Fruit fly (Drosophila melanogaster) whole organism, embryonic: ENCODE measurements around the gene CG34244.
A peak's percentile ranks its signal among the peaks of the same experiment; 100 is the strongest.

ENCODE experiments used
- Bgb ChIP-seq: fragments of 200-800 bp; sonication (Bioruptor generic); IDR thresholded peaks from 2 replicates; pipeline ENCODE4 v1.3.6; 2022; ENCODE audit warnings: missing biosample characterization, missing genetic modification characterization; ENCODE audit not compliant: partially characterized antibody
- C15 ChIP-seq: fragments of 200-800 bp; sonication (Bioruptor generic); IDR thresholded peaks from 3 replicates; pipeline ENCODE4 v1.3.6; 2022; ENCODE audit warnings: missing biosample characterization, missing genetic modification characterization
- CG11504 ChIP-seq: fragments of 200-800 bp; sonication (Bioruptor generic); optimal IDR thresholded peaks from 3 replicates; lab custom pipeline; 2019; ENCODE audit warnings: missing biosample characterization, mild to moderate bottlenecking, missing genetic modification characterization, moderate library complexity
- CG13296 ChIP-seq: fragments of 200-800 bp; sonication (Bioruptor generic); optimal IDR thresholded peaks from 3 replicates; lab custom pipeline; 2018; ENCODE audit warnings: missing biosample characterization, mild to moderate bottlenecking, missing genetic modification characterization
- CG13894 ChIP-seq: fragments of 200-800 bp; sonication (Bioruptor generic); optimal IDR thresholded peaks from 3 replicates; lab custom pipeline; 2018; ENCODE audit warnings: missing biosample characterization, mild to moderate bottlenecking, missing genetic modification characterization, moderate library complexity
- CG18599 ChIP-seq: fragments of 200-800 bp; sonication (Bioruptor generic); optimal IDR thresholded peaks from 3 replicates; lab custom pipeline; 2017; ENCODE audit warnings: missing biosample characterization, missing genetic modification characterization, mild to moderate bottlenecking, moderate library complexity, missing genetic modification reagents
- CG18619 ChIP-seq: fragments of 200-800 bp; sonication (Bioruptor generic); optimal IDR thresholded peaks from 3 replicates; lab custom pipeline; 2017; ENCODE audit warnings: missing biosample characterization, mild to moderate bottlenecking, missing genetic modification characterization
- CG31441 ChIP-seq: fragments of 200-800 bp; sonication (Bioruptor generic); IDR thresholded peaks from 2 replicates; pipeline ENCODE4 v1.3.6; 2022; ENCODE audit warnings: missing biosample characterization, missing genetic modification characterization
- CG3407 ChIP-seq: fragments of 200-800 bp; sonication (Bioruptor generic); optimal IDR thresholded peaks from 2 replicates; lab custom pipeline; 2018; ENCODE audit warnings: missing biosample characterization, mild to moderate bottlenecking, missing genetic modification characterization
- CG34224 ChIP-seq: fragments of 200-800 bp; sonication (Bioruptor generic); IDR thresholded peaks from 3 replicates; pipeline ENCODE4 v1.3.6; 2022; ENCODE audit warnings: missing biosample characterization, missing genetic modification characterization; ENCODE audit not compliant: partially characterized antibody
- CG34376 ChIP-seq: fragments of 200-800 bp; sonication (Bioruptor generic); optimal IDR thresholded peaks from 2 replicates; lab custom pipeline; 2018; ENCODE audit warnings: missing biosample characterization, mild to moderate bottlenecking, missing genetic modification characterization
- CG5245 ChIP-seq: fragments of 200-800 bp; sonication (Bioruptor generic); optimal IDR thresholded peaks from 3 replicates; lab custom pipeline; 2016; ENCODE audit warnings: missing biosample characterization, missing genetic modification characterization
- CG6813 ChIP-seq: fragments of 200-800 bp; sonication (Bioruptor generic); optimal IDR thresholded peaks from 2 replicates; lab custom pipeline; 2017; ENCODE audit warnings: missing biosample characterization, missing genetic modification characterization, mild to moderate bottlenecking, moderate library complexity, missing genetic modification reagents
- CG8388 ChIP-seq: fragments of 200-800 bp; sonication (Bioruptor generic); optimal IDR thresholded peaks from 2 replicates; lab custom pipeline; 2019; ENCODE audit warnings: missing biosample characterization, mild to moderate bottlenecking, missing genetic modification characterization, moderate library complexity
- CG9727 ChIP-seq: fragments of 200-800 bp; sonication (Bioruptor generic); optimal IDR thresholded peaks from 3 replicates; lab custom pipeline; 2017; ENCODE audit warnings: missing biosample characterization, mild to moderate bottlenecking, missing genetic modification characterization
- CG9932 ChIP-seq: fragments of 200-800 bp; sonication (Bioruptor generic); IDR thresholded peaks from 2 replicates; pipeline ENCODE4 v1.3.6; 2022; ENCODE audit warnings: missing biosample characterization, missing genetic modification characterization
- CoRest ChIP-seq: fragments of 200-800 bp; sonication (Bioruptor generic); optimal IDR thresholded peaks from 3 replicates; lab custom pipeline; 2018; ENCODE audit warnings: missing biosample characterization, mild to moderate bottlenecking, missing genetic modification characterization, moderate library complexity
- D ChIP-seq, 2 experiments: fragments of 200-800 bp in 1 of 2; fragments of >200 bp in 1 of 2; sonication (Bioruptor generic) in 1 of 2; optimal IDR thresholded peaks; 2 replicates in 1 of 2; 3 replicates in 1 of 2; lab custom pipeline; 2017; ENCODE audit warnings: mild to moderate bottlenecking in 1 of 2, missing biosample characterization in 1 of 2, missing genetic modification characterization in 1 of 2, missing genetic modification reagents in 1 of 2
- Fer3 ChIP-seq: fragments of 200-800 bp; sonication (Bioruptor generic); optimal IDR thresholded peaks from 2 replicates; lab custom pipeline; 2018; ENCODE audit warnings: missing biosample characterization, mild to moderate bottlenecking, missing genetic modification characterization, moderate library complexity
- MTF-1 ChIP-seq: fragments of 200-800 bp; sonication (Bioruptor generic); optimal IDR thresholded peaks from 2 replicates; lab custom pipeline; 2018; ENCODE audit warnings: missing biosample characterization, mild to moderate bottlenecking, missing genetic modification characterization, borderline replicate concordance
- Meics ChIP-seq: fragments of 200-800 bp; sonication (Bioruptor generic); optimal IDR thresholded peaks from 2 replicates; lab custom pipeline; 2017; ENCODE audit warnings: missing biosample characterization, mild to moderate bottlenecking, missing genetic modification characterization
- Optix ChIP-seq: fragments of 200-800 bp; sonication (Bioruptor generic); IDR thresholded peaks from 3 replicates; pipeline ENCODE4 v1.3.6; 2022; ENCODE audit warnings: missing biosample characterization, missing genetic modification characterization
- Ptx1 ChIP-seq: fragments of 200-800 bp; sonication (Bioruptor generic); IDR thresholded peaks from 2 replicates; pipeline ENCODE4 v1.3.6; 2022; ENCODE audit warnings: missing biosample characterization, missing genetic modification characterization
- Sox100B ChIP-seq: fragments of 200-800 bp; sonication (Bioruptor generic); optimal IDR thresholded peaks from 3 replicates; lab custom pipeline; 2018; ENCODE audit warnings: missing biosample characterization, mild to moderate bottlenecking, missing genetic modification characterization
- Xrp1 ChIP-seq: fragments of 200-800 bp; sonication (Bioruptor generic); IDR thresholded peaks from 2 replicates; pipeline ENCODE4 v1.3.6; 2022; ENCODE audit warnings: missing biosample characterization, missing genetic modification characterization
- abd-A ChIP-seq: fragments of 200-800 bp; sonication (Bioruptor generic); optimal IDR thresholded peaks from 3 replicates; lab custom pipeline; 2019; ENCODE audit warnings: missing biosample characterization, mild to moderate bottlenecking, missing genetic modification characterization, moderate library complexity
- az2 ChIP-seq: fragments of 200-800 bp; sonication (Bioruptor generic); optimal IDR thresholded peaks from 3 replicates; lab custom pipeline; 2016; ENCODE audit warnings: missing biosample characterization, missing genetic modification characterization
- cad ChIP-seq: fragments of >200 bp; optimal IDR thresholded peaks from 2 replicates; lab custom pipeline; 2017; ENCODE audit warnings: missing biosample characterization, missing genetic modification characterization
- dpn ChIP-seq, 2 experiments: fragments of 200-800 bp; sonication (Bioruptor generic); optimal IDR thresholded peaks; 3 replicates each; lab custom pipeline; 2016; ENCODE audit warnings: missing biosample characterization in 2 of 2, missing genetic modification characterization in 2 of 2
- dysf ChIP-seq: fragments of 200-800 bp; sonication (Bioruptor generic); IDR thresholded peaks from 3 replicates; pipeline ENCODE4 v1.3.6; 2022; ENCODE audit warnings: missing biosample characterization, missing genetic modification characterization
- gcm ChIP-seq: fragments of 200-800 bp; sonication (Bioruptor generic); optimal IDR thresholded peaks from 2 replicates; lab custom pipeline; 2019; ENCODE audit warnings: missing biosample characterization, mild to moderate bottlenecking, missing genetic modification characterization, moderate library complexity
- grau ChIP-seq: fragments of 200-800 bp; optimal IDR thresholded peaks from 3 replicates; lab custom pipeline; 2019; ENCODE audit warnings: missing biosample characterization, mild to moderate bottlenecking, missing genetic modification characterization, moderate library complexity
- her ChIP-seq: fragments of 200-800 bp; sonication (Bioruptor generic); optimal IDR thresholded peaks from 2 replicates; lab custom pipeline; 2016; ENCODE audit warnings: missing biosample characterization, missing genetic modification characterization
- ind ChIP-seq: fragments of 200-800 bp; sonication (Bioruptor generic); optimal IDR thresholded peaks from 3 replicates; lab custom pipeline; 2016; ENCODE audit warnings: missing biosample characterization, missing genetic modification characterization
- nom ChIP-seq: fragments of 200-800 bp; sonication (Bioruptor generic); optimal IDR thresholded peaks from 2 replicates; lab custom pipeline; 2017; ENCODE audit warnings: missing biosample characterization, missing genetic modification characterization, mild to moderate bottlenecking, moderate library complexity, missing genetic modification reagents
- sd ChIP-seq: fragments of 200-800 bp; sonication (Bioruptor generic); optimal IDR thresholded peaks from 3 replicates; lab custom pipeline; 2018; ENCODE audit warnings: missing biosample characterization, mild to moderate bottlenecking, missing genetic modification characterization, moderate library complexity
- sens ChIP-seq: fragments of 200-800 bp; sonication (Bioruptor generic); peaks from one replicate; lab custom pipeline; 2016; ENCODE audit warnings: missing biosample characterization, missing genetic modification characterization
- ssp ChIP-seq: fragments of 200-800 bp; sonication (Bioruptor generic); IDR thresholded peaks from 2 replicates; pipeline ENCODE4 v1.3.6; 2022; ENCODE audit warnings: missing biosample characterization, missing genetic modification characterization
- tin ChIP-seq: fragments of 200-800 bp; sonication (Bioruptor generic); optimal IDR thresholded peaks from 3 replicates; lab custom pipeline; 2016; ENCODE audit warnings: missing biosample characterization, missing genetic modification characterization
- wek ChIP-seq: fragments of 200-800 bp; sonication (Bioruptor generic); optimal IDR thresholded peaks from 3 replicates; lab custom pipeline; 2018; ENCODE audit warnings: missing biosample characterization, mild to moderate bottlenecking, missing genetic modification characterization, moderate library complexity

Gene CG34244

DNA sequence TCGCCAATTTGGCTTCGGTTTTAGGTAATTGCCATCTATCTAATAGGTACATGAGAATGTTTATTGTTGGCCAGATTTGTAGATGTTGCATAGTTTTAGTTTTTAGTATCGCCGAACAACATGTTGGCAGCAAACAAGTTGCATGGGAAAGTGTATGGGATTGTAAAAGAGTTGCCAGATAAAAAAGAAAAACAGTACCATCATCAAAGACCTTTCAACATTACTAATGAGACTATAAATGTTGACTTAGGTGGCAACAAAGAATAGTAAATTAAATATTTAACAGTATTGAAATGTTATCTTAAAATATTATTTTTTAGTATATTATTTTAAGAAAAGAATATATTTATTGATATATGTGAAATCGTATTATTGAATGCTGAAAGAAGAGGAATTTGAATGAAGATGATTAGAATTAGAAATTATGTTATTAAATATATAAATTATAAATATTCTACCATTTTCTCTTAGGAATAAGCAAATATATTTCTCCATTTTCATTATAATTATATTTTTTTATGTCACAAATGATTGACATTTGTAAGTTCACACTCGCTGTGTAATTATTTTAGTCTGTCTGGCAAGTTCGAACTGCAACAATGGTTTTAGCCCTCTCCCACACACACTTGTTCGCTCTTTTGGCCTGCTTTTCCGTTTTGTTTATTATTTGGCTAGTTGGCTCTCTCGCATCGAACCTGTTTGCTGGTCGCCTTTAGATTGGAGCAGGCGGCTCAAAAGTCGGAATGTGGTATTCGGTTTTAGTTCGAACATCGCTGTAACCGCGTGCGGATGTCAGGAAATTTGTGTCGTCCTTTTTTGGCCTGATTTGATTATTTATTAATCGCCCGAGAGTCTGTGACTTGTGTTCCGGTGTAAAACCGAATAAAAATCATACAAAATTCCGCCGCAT lies 30.8 kb downstream of the CG34244 start (continued):
- TF ChIP-seq dpn (GFP tag; optimal IDR thresholded peaks at IDR 0.05; lab: Kevin White, UChicago) (peak; percentile 3 to 15), CG11504 (tag; lab: Kevin White, UChicago) (peak; percentile 61), az2 (GFP tag; lab: Kevin White, UChicago) (peak; percentile 32), CG13894 (tag; lab: Kevin White, UChicago) (peak; percentile 44), Bgb (GFP tag; lab: Robert Waterston, UW) (peak; percentile 58; the same call in 1 of the 2 replicates), CG31441 (GFP tag; lab: Robert Waterston, UW) (peak; percentile 65), CG34224 (peak; percentile 32; the same call in 1 of the 3 replicates), CG6813 (GFP tag; lab: Kevin White, UChicago) (peak; percentile 22), CoRest (tag; lab: Kevin White, UChicago) (peak; percentile 55), tin (GFP tag; lab: Kevin White, UChicago) (no peak), her (GFP tag; lab: Kevin White, UChicago) (no peak), dysf (GFP tag; lab: Robert Waterston, UW) (no peak), Xrp1 (GFP tag; lab: Robert Waterston, UW) (peak; percentile 25; the same call in 1 of the 2 replicates), CG13296 (GFP tag; lab: Kevin White, UChicago) (no peak), CG18599 (peak; percentile 32), Sox100B (GFP tag; lab: Kevin White, UChicago) (peak; percentile 14), Ptx1 (GFP tag; lab: Robert Waterston, UW) (no peak), Optix (GFP tag; lab: Robert Waterston, UW) (no peak), CG9727 (GFP tag; lab: Kevin White, UChicago) (peak; percentile 23), cad (peak; percentile 12), grau (tag; lab: Kevin White, UChicago) (peak; percentile 44), ssp (GFP tag; lab: Robert Waterston, UW) (no peak), CG3407 (GFP tag; lab: Kevin White, UChicago) (no peak), CG34376 (GFP tag; lab: Kevin White, UChicago) (peak; percentile 19), abd-A (tag; lab: Kevin White, UChicago) (peak; percentile 39), CG18619 (peak; percentile 19), MTF-1 (GFP tag; lab: Kevin White, UChicago) (peak; percentile 42), Meics (GFP tag; lab: Kevin White, UChicago) (peak; percentile 50), wek (GFP tag; lab: Kevin White, UChicago) (no peak), ind (GFP tag; lab: Kevin White, UChicago) (peak; percentile 51), CG8388 (GFP tag; lab: Kevin White, UChicago) (peak; percentile 11), Fer3 (peak; percentile 8)

DNA sequence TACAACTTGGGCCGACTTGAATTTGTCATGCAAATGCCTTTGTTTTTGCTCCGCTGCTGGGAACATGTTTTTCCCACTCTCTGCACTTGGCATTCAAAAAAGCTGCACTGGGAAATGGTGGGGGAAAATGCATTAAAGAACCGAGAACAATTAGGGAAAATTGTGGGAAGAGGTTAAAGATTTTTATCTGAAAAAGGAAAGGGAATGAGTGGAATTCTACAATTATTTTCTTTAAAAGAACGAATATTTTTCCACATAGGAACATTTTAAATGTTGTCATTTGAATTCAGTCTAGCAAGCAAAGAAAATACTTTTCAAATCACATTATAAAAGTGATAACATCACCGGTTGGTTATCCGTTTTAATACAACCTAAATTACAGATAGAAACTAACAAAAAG lies 32.7 kb downstream of the CG34244 start, which contains the start of gene saturn:
Gene saturn, plus strand, starts transcription at position 301 of the 400 bp plus-strand sequence.
- TF ChIP-seq sens (peak; percentile 68), CG5245 (GFP tag; lab: Kevin White, UChicago) (no peak)

DNA sequence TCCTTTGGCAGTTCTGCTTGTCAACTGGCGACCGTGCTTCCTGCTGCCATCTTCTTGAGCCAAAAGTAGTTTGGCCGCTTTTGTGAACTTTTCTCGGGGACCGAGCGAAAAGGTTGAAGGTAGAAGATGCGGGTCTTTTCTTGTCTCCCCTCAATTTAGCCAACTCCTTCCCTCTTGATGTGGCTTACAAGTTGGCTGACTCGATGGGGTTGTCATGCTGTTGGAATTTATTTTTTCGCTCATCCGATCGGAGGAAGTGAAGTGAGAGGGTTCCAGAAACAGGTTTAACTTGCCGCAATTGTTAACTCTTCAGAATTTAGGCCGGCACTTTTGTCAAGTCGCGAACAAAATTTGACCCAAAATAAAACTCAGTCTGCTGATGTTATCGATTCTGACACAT lies 33.4 kb downstream of the CG34244 start:
- no peak for TF ChIP-seq C15 (GFP tag; lab: Robert Waterston, UW)
- TF ChIP-seq gcm (GFP tag; lab: Kevin White, UChicago), result peak; percentile 23
- TF ChIP-seq CG9932 (GFP tag; lab: Robert Waterston, UW), result no peak
- peak; percentile 45 for TF ChIP-seq sd (tag; lab: Kevin White, UChicago)
- TF ChIP-seq D (optimal IDR thresholded peaks at IDR 0.05; lab: Kevin White, UChicago), result no peak
- no peak for TF ChIP-seq D (GFP tag; optimal IDR thresholded peaks at IDR 0.05; lab: Kevin White, UChicago)
- TF ChIP-seq nom (GFP tag; lab: Kevin White, UChicago), result peak; percentile 39
